Worm (Caenorhabditis elegans): Measurements from ENCODE around the gene D1086.8.

Gene D1086.8

ce11 chrV:14083970-14084369, 9.9 kb upstream of the D1086.8 start, which contains the start of gene D1086.7:
Gene D1086.7 (plus strand): TSS chrV:14084270.
- no peak for TF ChIP-seq daf-16 (GFP tag; optimal IDR thresholded peaks at IDR 0.05)
- TF ChIP-seq daf-16 (tag; optimal IDR thresholded peaks at IDR 0.05) = no peak
- peak in 1 of 2 experiments; percentile 49 for TF ChIP-seq unc-62 (GFP tag; optimal IDR thresholded peaks at IDR 0.05 in 1 of 2)
- no peak for TF ChIP-seq unc-62 (tag; optimal IDR thresholded peaks at IDR 0.05)

- TF ChIP-seq ctbp-1 (GFP tag; IDR thresholded peaks at IDR 0.05) (no peak), vab-7 (GFP tag; IDR thresholded peaks at IDR 0.05) (no peak), hif-1 (tag; optimal IDR thresholded peaks at IDR 0.05) (no peak)
Measured at ce11 chrV:14085589-14085988, 8.3 kb upstream of the D1086.8 start, which contains the start of gene D1086.18. Gene D1086.18 (plus strand): TSS chrV:14085889.

- TF ChIP-seq Y75B8A.6 (GFP tag; IDR thresholded peaks at IDR 0.05) (no peak), gei-8 (GFP tag; optimal IDR thresholded peaks at IDR 0.05) (no peak), rbr-2 (tag; optimal IDR thresholded peaks at IDR 0.05) (no peak), F37D6.2 (tag; optimal IDR thresholded peaks at IDR 0.05) (no peak), ceh-20 (GFP tag; IDR thresholded peaks at IDR 0.05) (no peak), snpc-1.2 (GFP tag; IDR thresholded peaks at IDR 0.05) (no peak), F10B5.3 (tag; optimal IDR thresholded peaks at IDR 0.05) (no peak), hif-1 (tag; optimal IDR thresholded peaks at IDR 0.05) (no peak), nhr-76 (tag; optimal IDR thresholded peaks at IDR 0.05) (no peak), egl-43 (GFP tag; IDR thresholded peaks at IDR 0.05) (no peak), set-16 (GFP tag; IDR thresholded peaks at IDR 0.05) (no peak), fos-1 (tag; optimal IDR thresholded peaks at IDR 0.05) (no peak), tag-97 (GFP tag; IDR thresholded peaks at IDR 0.05) (no peak), nhr-42 (GFP tag; IDR thresholded peaks at IDR 0.05) (no peak), madf-5 (GFP tag; IDR thresholded peaks at IDR 0.05) (no peak), dmd-9 (GFP tag; IDR thresholded peaks at IDR 0.05) (no peak), F49E8.2 (tag; optimal IDR thresholded peaks at IDR 0.05; ENCODE audit: borderline replicate concordance) (no peak)
Measured at ce11 chrV:14088051-14088450, 5.9 kb upstream of the D1086.8 start, which contains the start of gene D1086.19. Gene D1086.19 (plus strand): TSS chrV:14088351.

ce11 chrV:14090309-14090967, 3.5 kb upstream of the D1086.8 start, which contains the start of the genes D1086.5 and him-5:
Gene D1086.5 (minus strand): TSS chrV:14090359.
Gene him-5 (plus strand): TSS chrV:14090426.
- TF ChIP-seq unc-62 (GFP tag; optimal IDR thresholded peaks at IDR 0.05 in 1 of 2) = peak in 1 of 2 experiments; percentile 57
- no peak for TF ChIP-seq unc-62 (tag; optimal IDR thresholded peaks at IDR 0.05)
- TF ChIP-seq ces-1 (GFP tag; optimal IDR thresholded peaks at IDR 0.05) = no peak

ce11 chrV:14092403-14092802, 1.5 kb upstream of the D1086.8 start, which contains the start of gene D1086.3:
Gene D1086.3 (plus strand): TSS chrV:14092792.
- TF ChIP-seq hif-1 (tag; optimal IDR thresholded peaks at IDR 0.05) (no peak), ztf-11 (tag; optimal IDR thresholded peaks at IDR 0.05) (no peak), T26A8.4 (GFP tag; IDR thresholded peaks at IDR 0.05) (peak; percentile 62), dmd-6 (GFP tag; IDR thresholded peaks at IDR 0.05) (no peak), gei-8 (GFP tag; optimal IDR thresholded peaks at IDR 0.05) (no peak), ceh-28 (tag; optimal IDR thresholded peaks at IDR 0.05) (no peak), Y48G9A.11 (GFP tag; IDR thresholded peaks at IDR 0.05) (peak; percentile 56; the same call in 1 of the 2 replicates), set-16 (GFP tag; IDR thresholded peaks at IDR 0.05) (no peak), nhr-76 (tag; optimal IDR thresholded peaks at IDR 0.05) (no peak), dpl-1 (GFP tag; optimal IDR thresholded peaks at IDR 0.05) (no peak), mes-2 (tag; optimal IDR thresholded peaks at IDR 0.05; ENCODE audit: poor library complexity, severe bottlenecking) (peak; percentile 74), skn-1 (tag; optimal IDR thresholded peaks at IDR 0.05) (no peak), duxl-1 (tag; optimal IDR thresholded peaks at IDR 0.05; ENCODE audit: poor library complexity) (peak; percentile 14), unc-130 (GFP tag; optimal IDR thresholded peaks at IDR 0.05) (no peak), ctbp-1 (GFP tag; IDR thresholded peaks at IDR 0.05) (no peak), lin-29 (GFP tag; IDR thresholded peaks at IDR 0.05) (no peak), hlh-30 (tag; optimal IDR thresholded peaks at IDR 0.05; ENCODE audit: insufficient read depth) (peak; percentile 38), pha-4 (GFP tag; IDR thresholded peaks at IDR 0.05) (0 out of 2 replicates have a peak, but pooled peaks have one; percentile 39), pha-4 (tag; optimal IDR thresholded peaks at IDR 0.05) (no peak), F10B5.3 (tag; optimal IDR thresholded peaks at IDR 0.05) (peak; percentile 62), nhr-25 (tag; optimal IDR thresholded peaks at IDR 0.05; ENCODE audit: borderline replicate concordance, insufficient read depth) (no peak), lsy-2 (tag; optimal IDR thresholded peaks at IDR 0.05) (peak in 1 of 2 experiments; percentile 37), fos-1 (tag; optimal IDR thresholded peaks at IDR 0.05) (no peak), unc-39 (tag; optimal IDR thresholded peaks at IDR 0.05) (no peak)
